Worm (Caenorhabditis elegans) whole organism, L2 larva: ENCODE data around the gene K06A9.1.

Experiments
- F13H6.1 ChIP-seq: sonication (generic microtip); optimal IDR thresholded peaks from 2 replicates; lab custom pipeline; 2016; ENCODE audit warnings: missing genetic modification characterization, missing compliant biosample characterization
- fos-1 ChIP-seq: fragments of 150-350 bp; optimal IDR thresholded peaks from 2 replicates; lab custom pipeline; 2014; ENCODE audit warnings: missing biosample characterization, missing genetic modification characterization
- lin-13 ChIP-seq: fragments of 150-350 bp; optimal IDR thresholded peaks from 2 replicates; lab custom pipeline; 2014; ENCODE audit warnings: missing biosample characterization, missing genetic modification reagents, missing genetic modification characterization
- mdl-1 ChIP-seq, 2 experiments: fragments of 150-350 bp in 1 of 2; sonication (generic microtip) in 1 of 2; optimal IDR thresholded peaks; 2 replicates each; lab custom pipeline; 2017; ENCODE audit warnings: missing biosample characterization in 2 of 2, missing genetic modification characterization in 2 of 2
- peb-1 ChIP-seq: fragments of 150-350 bp; optimal IDR thresholded peaks from 2 replicates; lab custom pipeline; 2014; ENCODE audit warnings: missing biosample characterization, missing genetic modification characterization

- TF ChIP-seq lin-13 (GFP tag; lab: Kevin White, UChicago) (no peak), F13H6.1 (tag; lab: Kevin White, UChicago) (no peak), peb-1 (tag; lab: Kevin White, UChicago) (no peak), fos-1 (tag; lab: Kevin White, UChicago) (peak; percentile 53), mdl-1 (tag; optimal IDR thresholded peaks at IDR 0.05; lab: Kevin White, UChicago) (no peak)
These were observed 56.4 kb downstream of the K06A9.1 start for ce11 chrX:1603709-1604108.
